Worm (Caenorhabditis elegans): ENCODE data around the gene srbc-21.

- no peak for TF ChIP-seq madf-9 (GFP tag; conservative IDR thresholded peaks at IDR 0.05)
- no peak for TF ChIP-seq pha-4 (GFP tag; IDR thresholded peaks at IDR 0.05)
- TF ChIP-seq pha-4 (tag; optimal IDR thresholded peaks at IDR 0.05) = no peak
Observed at ce11 chrV:2133512-2133911, 21.8 kb upstream of the srbc-21 start.

Measured in whole organism, L4 larva.